Fruit fly (Drosophila melanogaster): ENCODE results near the gene MFS3.

The MFS3 gene

dm6 chr2L:1102349-1102748 lies 40.7 kb upstream of the MFS3 start, which contains the start of gene CG4629 (continued):
- TF ChIP-seq Blimp-1 (GFP tag; optimal IDR thresholded peaks at IDR 0.05) = no peak
- TF ChIP-seq br (optimal IDR thresholded peaks at IDR 0.05) = no peak
- no peak for TF ChIP-seq Ssrp (tag; optimal IDR thresholded peaks at IDR 0.05)
- no peak for TF ChIP-seq gt (GFP tag; IDR thresholded peaks at IDR 0.05)
- TF ChIP-seq Drgx (GFP tag; IDR thresholded peaks at IDR 0.05) = no peak
- no peak for TF ChIP-seq zf30C (GFP tag; optimal IDR thresholded peaks at IDR 0.05)
- peak; percentile 49; the same call in 2 of the 3 replicates for TF ChIP-seq CG6175 (GFP tag; IDR thresholded peaks at IDR 0.05)
- no peak for TF ChIP-seq gfzf (GFP tag; optimal IDR thresholded peaks at IDR 0.05)
- TF ChIP-seq Hr39 (optimal IDR thresholded peaks at IDR 0.05) = no peak
- no peak for TF ChIP-seq CG8089 (GFP tag; optimal IDR thresholded peaks at IDR 0.05)
- TF ChIP-seq gce (GFP tag; IDR thresholded peaks at IDR 0.05) = no peak
- no peak for TF ChIP-seq YL-1 (GFP tag; optimal IDR thresholded peaks at IDR 0.05)
- TF ChIP-seq CkIIα-i1 (GFP tag; IDR thresholded peaks at IDR 0.05) = no peak
- TF ChIP-seq wek (GFP tag; optimal IDR thresholded peaks at IDR 0.05) = no peak
- peak; percentile 55; the same call in 1 of the 3 replicates for TF ChIP-seq CG34422 (GFP tag; IDR thresholded peaks at IDR 0.05)
- TF ChIP-seq NFAT (GFP tag; IDR thresholded peaks at IDR 0.05) = no peak
- TF ChIP-seq CG6854 (GFP tag; optimal IDR thresholded peaks at IDR 0.05) = no peak
- no peak for TF ChIP-seq CG13624 (GFP tag; optimal IDR thresholded peaks at IDR 0.05)
- TF ChIP-seq ATbp (GFP tag; optimal IDR thresholded peaks at IDR 0.05) = no peak
- TF ChIP-seq Bdp1 (GFP tag; optimal IDR thresholded peaks at IDR 0.05) = no peak
- TF ChIP-seq CG9932 (GFP tag; IDR thresholded peaks at IDR 0.05) = peak; percentile 25
- TF ChIP-seq nerfin-1 (tag; optimal IDR thresholded peaks at IDR 0.05) = no peak
- no peak for TF ChIP-seq mam (GFP tag; optimal IDR thresholded peaks at IDR 0.05)
- peak; percentile 21 for TF ChIP-seq eyg (GFP tag; optimal IDR thresholded peaks at IDR 0.05)
- TF ChIP-seq CG6689 (GFP tag; IDR thresholded peaks at IDR 0.05) = 0 out of 2 replicates have a peak, but pooled peaks have one; percentile 11
- no peak for TF ChIP-seq CG3726 (GFP tag; IDR thresholded peaks at IDR 0.05)
- TF ChIP-seq sr (GFP tag; IDR thresholded peaks at IDR 0.05) = peak; percentile 97
- TF ChIP-seq CG32767 (GFP tag; IDR thresholded peaks at IDR 0.05) = no peak
- peak; percentile 7; the same call in 1 of the 2 replicates for TF ChIP-seq E2f2 (GFP tag; IDR thresholded peaks at IDR 0.05)
- TF ChIP-seq oc (tag; optimal IDR thresholded peaks at IDR 0.05) = no peak
- no peak for TF ChIP-seq CG18619 (GFP tag; optimal IDR thresholded peaks at IDR 0.05)

- TF ChIP-seq vfl (GFP tag; optimal IDR thresholded peaks at IDR 0.05) (peak; percentile 34), CG7928 (GFP tag; optimal IDR thresholded peaks at IDR 0.05) (peak; percentile 96), H15 (GFP tag; IDR thresholded peaks at IDR 0.05) (no peak), Meics (GFP tag; optimal IDR thresholded peaks at IDR 0.05) (peak; percentile 11), ato (GFP tag; IDR thresholded peaks at IDR 0.05; ENCODE audit: partially characterized antibody) (no peak), CG9876 (GFP tag; optimal IDR thresholded peaks at IDR 0.05) (peak; percentile 5), chn (GFP tag; optimal IDR thresholded peaks at IDR 0.05) (peak; percentile 74), chif (GFP tag; optimal IDR thresholded peaks at IDR 0.05) (peak; percentile 19 to 42), CG33557 (GFP tag; optimal IDR thresholded peaks at IDR 0.05) (peak; percentile 4), chinmo (GFP tag; IDR thresholded peaks at IDR 0.05; ENCODE audit: partially characterized antibody) (peak; percentile 78; the same call in 1 of the 4 replicates), MBD-R2 (GFP tag; IDR thresholded peaks at IDR 0.05) (peak; percentile 94), CG10267 (tag; optimal IDR thresholded peaks at IDR 0.05) (peak; percentile 43), Dip3 (GFP tag; optimal IDR thresholded peaks at IDR 0.05) (peak; percentile 13), her (GFP tag; optimal IDR thresholded peaks at IDR 0.05) (peak; percentile 48), Antp (GFP tag; optimal IDR thresholded peaks at IDR 0.05) (peak; percentile 10), twi (tag; optimal IDR thresholded peaks at IDR 0.05) (peak; percentile 38), YL-1 (GFP tag; optimal IDR thresholded peaks at IDR 0.05) (peak; percentile 95), CG1603 (tag; optimal IDR thresholded peaks at IDR 0.05) (no peak), CG8944 (GFP tag; optimal IDR thresholded peaks at IDR 0.05) (peak; percentile 52), amos (GFP tag; IDR thresholded peaks at IDR 0.05; ENCODE audit: partially characterized antibody) (peak; percentile 35; the same call in 1 of the 2 replicates), CG10543 (GFP tag; optimal IDR thresholded peaks at IDR 0.05) (peak; percentile 43), CG13424 (tag; optimal IDR thresholded peaks at IDR 0.05) (peak; percentile 29)
These were observed 34.8 kb upstream of the MFS3 start, which contains the start of the genes PolrMT and CG14339 for dm6 chr2L:1108029-1108688. TSS of gene PolrMT (minus strand) at chr2L:1108373. TSS of gene CG14339 (plus strand) at chr2L:1108540.
